Fruit fly (Drosophila melanogaster): Measurements from ENCODE around the gene CG5167.

dm6 chr3R:12435948-12436347, 29.6 kb downstream of the CG5167 start, which contains the start of gene Desat2:
- TF ChIP-seq CTCF (optimal IDR thresholded peaks at IDR 0.05) = no peak
- no peak for TF ChIP-seq CG8478 (optimal IDR thresholded peaks at IDR 0.05)
